Fruit fly (Drosophila melanogaster) whole organism, embryonic: ENCODE measurements around the gene CG1638.

Experiments used
- Antp ChIP-seq: fragments of 200-800 bp; sonication (Bioruptor generic); optimal IDR thresholded peaks from 3 replicates; lab custom pipeline; 2016; ENCODE audit warnings: missing biosample characterization, missing genetic modification characterization
- CG11723 ChIP-seq: fragments of 200-800 bp; sonication (Bioruptor generic); optimal IDR thresholded peaks from 2 replicates; lab custom pipeline; 2017; ENCODE audit warnings: missing biosample characterization, mild to moderate bottlenecking, missing genetic modification characterization
- CG12071 ChIP-seq: fragments of 200-800 bp; sonication (Bioruptor generic); optimal IDR thresholded peaks from 3 replicates; lab custom pipeline; 2018; ENCODE audit warnings: missing biosample characterization, mild to moderate bottlenecking, missing genetic modification characterization
- CG12942 ChIP-seq: fragments of 200-800 bp; sonication (Bioruptor generic); optimal IDR thresholded peaks from 3 replicates; lab custom pipeline; 2016; ENCODE audit warnings: missing biosample characterization, missing genetic modification characterization
- CG13775 ChIP-seq: fragments of 200-800 bp; sonication (Bioruptor generic); optimal IDR thresholded peaks from 3 replicates; lab custom pipeline; 2017; ENCODE audit warnings: missing biosample characterization, mild to moderate bottlenecking, missing genetic modification characterization
- CG15011 ChIP-seq: fragments of 200-800 bp; sonication (Bioruptor generic); optimal IDR thresholded peaks from 3 replicates; lab custom pipeline; 2018; ENCODE audit warnings: missing biosample characterization, mild to moderate bottlenecking, missing genetic modification characterization
- CG15696 ChIP-seq: fragments of 200-800 bp; sonication (Bioruptor generic); optimal IDR thresholded peaks from 2 replicates; lab custom pipeline; 2019; ENCODE audit warnings: missing biosample characterization, mild to moderate bottlenecking, missing genetic modification characterization, moderate library complexity
- CG18764 ChIP-seq: fragments of 200-800 bp; sonication (Bioruptor generic); optimal IDR thresholded peaks from 3 replicates; lab custom pipeline; 2016; ENCODE audit warnings: missing biosample characterization, missing genetic modification characterization
- CG2199 ChIP-seq: fragments of 200-800 bp; sonication (Bioruptor generic); IDR thresholded peaks from 3 replicates; pipeline ENCODE4 v1.3.6; 2022; ENCODE audit warnings: missing biosample characterization, missing genetic modification characterization
- CG2678 ChIP-seq: fragments of 200-800 bp; sonication (Bioruptor generic); optimal IDR thresholded peaks from 3 replicates; lab custom pipeline; 2019; ENCODE audit warnings: missing biosample characterization, mild to moderate bottlenecking, missing genetic modification characterization, moderate library complexity
- CG30020 ChIP-seq: fragments of 200-800 bp; optimal IDR thresholded peaks from 2 replicates; lab custom pipeline; 2019; ENCODE audit warnings: missing biosample characterization, mild to moderate bottlenecking, missing genetic modification characterization, moderate library complexity
- CG33557 ChIP-seq: fragments of 200-800 bp; sonication (Bioruptor generic); optimal IDR thresholded peaks from 2 replicates; lab custom pipeline; 2019; ENCODE audit warnings: missing biosample characterization, mild to moderate bottlenecking, missing genetic modification characterization, moderate library complexity
- CG3847 ChIP-seq: fragments of 200-800 bp; sonication (Bioruptor generic); IDR thresholded peaks from 2 replicates; pipeline ENCODE4 v1.3.6; 2022; ENCODE audit warnings: missing biosample characterization, missing genetic modification characterization
- CG7271 ChIP-seq: fragments of 200-800 bp; sonication (Bioruptor generic); optimal IDR thresholded peaks from 2 replicates; lab custom pipeline; 2018; ENCODE audit warnings: missing biosample characterization, mild to moderate bottlenecking, missing genetic modification characterization, moderate library complexity
- CG7928 ChIP-seq: fragments of 200-800 bp; sonication (Bioruptor generic); optimal IDR thresholded peaks from 2 replicates; lab custom pipeline; 2017; ENCODE audit warnings: missing biosample characterization, mild to moderate bottlenecking, missing genetic modification characterization
- CG7963 ChIP-seq: fragments of 200-800 bp; sonication (Bioruptor generic); IDR thresholded peaks from 3 replicates; pipeline ENCODE4 v1.3.6; 2022; ENCODE audit warnings: missing biosample characterization, missing genetic modification characterization; ENCODE audit not compliant: partially characterized antibody
- CG7987 ChIP-seq: fragments of 200-800 bp; sonication (Bioruptor generic); optimal IDR thresholded peaks from 2 replicates; lab custom pipeline; 2018; ENCODE audit warnings: missing biosample characterization, mild to moderate bottlenecking, missing genetic modification characterization, moderate library complexity
- CG8281 ChIP-seq: fragments of 200-800 bp; sonication (Bioruptor generic); optimal IDR thresholded peaks from 2 replicates; lab custom pipeline; 2018; ENCODE audit warnings: missing biosample characterization, mild to moderate bottlenecking, missing genetic modification characterization, moderate library complexity
- CG9215 ChIP-seq: fragments of 200-800 bp; sonication (Bioruptor generic); IDR thresholded peaks from 2 replicates; pipeline ENCODE4 v1.3.6; 2022; ENCODE audit warnings: missing biosample characterization, missing genetic modification characterization
- CG9932 ChIP-seq: fragments of 200-800 bp; sonication (Bioruptor generic); IDR thresholded peaks from 2 replicates; pipeline ENCODE4 v1.3.6; 2022; ENCODE audit warnings: missing biosample characterization, missing genetic modification characterization
- Dip2 ChIP-seq: fragments of 200-800 bp; sonication (Bioruptor generic); IDR thresholded peaks from 2 replicates; pipeline ENCODE4 v1.3.6; 2022; ENCODE audit warnings: missing biosample characterization, missing genetic modification characterization
- Ets97D ChIP-seq: fragments of 200-800 bp; sonication (Bioruptor generic); optimal IDR thresholded peaks from 3 replicates; lab custom pipeline; 2016; ENCODE audit warnings: missing biosample characterization, missing genetic modification characterization
- Fer1 ChIP-seq: fragments of 200-800 bp; sonication (Bioruptor generic); optimal IDR thresholded peaks from 2 replicates; lab custom pipeline; 2017; ENCODE audit warnings: missing biosample characterization, mild to moderate bottlenecking, missing genetic modification characterization
- Med ChIP-seq: fragments of 200-800 bp; sonication (Bioruptor generic); peaks from one replicate; lab custom pipeline; 2016; ENCODE audit warnings: missing biosample characterization, missing genetic modification characterization, mild to moderate bottlenecking, inconsistent platforms, moderate library complexity
- Meics ChIP-seq: fragments of 200-800 bp; sonication (Bioruptor generic); optimal IDR thresholded peaks from 2 replicates; lab custom pipeline; 2017; ENCODE audit warnings: missing biosample characterization, mild to moderate bottlenecking, missing genetic modification characterization
- Optix ChIP-seq: fragments of 200-800 bp; sonication (Bioruptor generic); IDR thresholded peaks from 3 replicates; pipeline ENCODE4 v1.3.6; 2022; ENCODE audit warnings: missing biosample characterization, missing genetic modification characterization
- PHDP ChIP-seq: fragments of 200-800 bp; sonication (Bioruptor generic); optimal IDR thresholded peaks from 3 replicates; lab custom pipeline; 2018; ENCODE audit warnings: missing biosample characterization, mild to moderate bottlenecking, missing genetic modification characterization, moderate library complexity
- Ravus ChIP-seq: fragments of 200-800 bp; sonication (Bioruptor generic); IDR thresholded peaks from 2 replicates; pipeline ENCODE4 v1.3.6; 2022; ENCODE audit warnings: missing biosample characterization, missing genetic modification characterization
- Rfx ChIP-seq: fragments of 200-800 bp; sonication (Bioruptor generic); IDR thresholded peaks from 2 replicates; pipeline ENCODE4 v1.3.6; 2022; ENCODE audit warnings: missing biosample characterization, missing genetic modification characterization
- TFAM ChIP-seq: fragments of 200-800 bp; sonication (Bioruptor generic); optimal IDR thresholded peaks from 2 replicates; lab custom pipeline; 2017; ENCODE audit warnings: missing biosample characterization, missing genetic modification characterization, inconsistent platforms
- Xbp1 ChIP-seq: fragments of 200-800 bp; sonication (Bioruptor generic); optimal IDR thresholded peaks from 3 replicates; lab custom pipeline; 2016; ENCODE audit warnings: missing biosample characterization, mild to moderate bottlenecking, missing genetic modification characterization
- ac ChIP-seq: fragments of 200-800 bp; sonication (Bioruptor generic); optimal IDR thresholded peaks from 3 replicates; lab custom pipeline; 2017; ENCODE audit warnings: missing biosample characterization, mild to moderate bottlenecking, missing genetic modification characterization
- ash1 ChIP-seq: fragments of 200-800 bp; sonication (Bioruptor generic); optimal IDR thresholded peaks from 2 replicates; lab custom pipeline; 2018; ENCODE audit warnings: missing biosample characterization, mild to moderate bottlenecking, missing genetic modification characterization
- br ChIP-seq: fragments of >200 bp; optimal IDR thresholded peaks from 2 replicates; lab custom pipeline; 2017
- caup ChIP-seq: fragments of 200-800 bp; sonication (Bioruptor generic); optimal IDR thresholded peaks from 3 replicates; lab custom pipeline; 2017; ENCODE audit warnings: missing biosample characterization, mild to moderate bottlenecking, missing genetic modification characterization, moderate library complexity; ENCODE audit not compliant: severe bottlenecking
- chn ChIP-seq: fragments of 200-800 bp; sonication (Bioruptor generic); optimal IDR thresholded peaks from 2 replicates; lab custom pipeline; 2016; ENCODE audit warnings: missing biosample characterization, missing genetic modification characterization
- disco-r ChIP-seq: fragments of 200-800 bp; sonication (Bioruptor generic); optimal IDR thresholded peaks from 2 replicates; lab custom pipeline; 2016; ENCODE audit warnings: missing biosample characterization, missing genetic modification characterization
- ewg ChIP-seq: fragments of 200-800 bp; sonication (Bioruptor generic); optimal IDR thresholded peaks from 3 replicates; lab custom pipeline; 2017; ENCODE audit warnings: mild to moderate bottlenecking, missing biosample characterization, missing genetic modification reagents, missing genetic modification characterization
- fd96Cb ChIP-seq: fragments of 200-800 bp; sonication (Bioruptor generic); optimal IDR thresholded peaks from 2 replicates; lab custom pipeline; 2018; ENCODE audit warnings: missing biosample characterization, mild to moderate bottlenecking, missing genetic modification characterization, moderate library complexity
- her ChIP-seq: fragments of 200-800 bp; sonication (Bioruptor generic); optimal IDR thresholded peaks from 2 replicates; lab custom pipeline; 2016; ENCODE audit warnings: missing biosample characterization, missing genetic modification characterization
- lola ChIP-seq, 3 experiments: fragments of >200 bp in 2 of 3; fragments of 200-800 bp in 1 of 3; sonication (Bioruptor generic) in 1 of 3; optimal IDR thresholded peaks; 2 replicates each; lab custom pipeline; 2017 to 2019; ENCODE audit warnings: missing biosample characterization in 3 of 3, missing genetic modification characterization in 3 of 3, mild to moderate bottlenecking in 1 of 3, moderate library complexity in 1 of 3
- nerfin-2 ChIP-seq: fragments of 200-800 bp; sonication (Bioruptor generic); IDR thresholded peaks from 2 replicates; pipeline ENCODE4 v1.3.6; 2022; ENCODE audit warnings: missing biosample characterization, missing genetic modification characterization; ENCODE audit not compliant: partially characterized antibody
- so ChIP-seq: fragments of 200-800 bp; sonication (Bioruptor generic); IDR thresholded peaks from 3 replicates; pipeline ENCODE4 v1.3.6; 2022; ENCODE audit warnings: missing biosample characterization, missing genetic modification characterization
- unpg ChIP-seq: fragments of 200-800 bp; sonication (Bioruptor generic); optimal IDR thresholded peaks from 3 replicates; lab custom pipeline; 2018; ENCODE audit warnings: missing biosample characterization, mild to moderate bottlenecking, missing genetic modification characterization, moderate library complexity

CG1638 gene

DNA sequence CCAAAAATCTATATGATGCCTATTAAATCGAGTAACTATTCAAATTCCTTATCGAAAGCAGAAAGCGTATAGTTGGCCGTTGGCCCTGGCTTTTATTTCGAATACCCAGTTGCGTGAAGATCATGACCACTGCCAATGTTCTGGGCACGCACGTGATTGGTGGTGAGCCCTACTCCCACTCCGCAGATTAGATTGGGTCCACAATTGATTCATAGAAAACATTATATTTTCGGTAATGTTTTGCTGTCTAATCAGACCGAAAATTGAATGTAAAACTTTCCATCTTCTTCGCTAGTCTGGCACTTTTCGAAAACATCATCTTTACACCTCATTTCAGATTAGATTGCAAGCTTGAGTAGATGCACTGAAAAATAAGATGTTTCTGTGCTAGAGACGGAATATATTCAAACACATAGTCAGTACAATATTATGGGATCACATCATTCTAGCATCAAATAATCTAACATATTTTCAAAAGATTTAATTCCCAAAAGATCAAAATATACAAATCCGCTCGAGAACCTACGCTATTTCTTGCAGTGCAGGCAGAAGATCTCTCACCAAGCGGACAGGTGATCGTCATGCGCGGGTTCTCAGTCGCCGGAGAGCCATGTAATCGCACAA lies 2.0 kb downstream of the CG1638 start, which contains the start of gene CG1774 (continued):
- TF ChIP-seq Fer1 (GFP tag; lab: Kevin White, UChicago) (peak; percentile 88), Meics (GFP tag; lab: Kevin White, UChicago) (peak; percentile 88), CG15011 (peak; percentile 70), CG2199 (GFP tag; lab: Robert Waterston, UW) (no peak; the same call in 2 of the 3 replicates), chn (GFP tag; lab: Kevin White, UChicago) (peak; percentile 49), TFAM (GFP tag; lab: Kevin White, UChicago) (no peak), so (GFP tag; lab: Robert Waterston, UW) (peak; percentile 47; the same call in 1 of the 3 replicates), CG33557 (GFP tag; lab: Kevin White, UChicago) (no peak), ash1 (GFP tag; lab: Kevin White, UChicago) (no peak), disco-r (GFP tag; lab: Kevin White, UChicago) (peak; percentile 32), CG18764 (peak; percentile 48), fd96Cb (tag; lab: Kevin White, UChicago) (peak; percentile 56), CG7928 (peak; percentile 35), CG7271 (no peak), CG7963 (no peak), Ravus (GFP tag; lab: Robert Waterston, UW) (peak; percentile 22), caup (GFP tag; lab: Kevin White, UChicago) (peak; percentile 90), CG7987 (GFP tag; lab: Kevin White, UChicago) (peak; percentile 73), Xbp1 (GFP tag; lab: Kevin White, UChicago) (peak; percentile 79), Rfx (GFP tag; lab: Robert Waterston, UW) (peak; percentile 89), CG8281 (tag; lab: Kevin White, UChicago) (peak; percentile 43), CG9932 (GFP tag; lab: Robert Waterston, UW) (peak; percentile 83), ac (GFP tag; lab: Kevin White, UChicago) (no peak), CG3847 (GFP tag; lab: Robert Waterston, UW) (peak; percentile 69), CG15696 (tag; lab: Kevin White, UChicago) (peak; percentile 38), CG12942 (GFP tag; lab: Kevin White, UChicago) (peak; percentile 54), unpg (GFP tag; lab: Kevin White, UChicago) (peak; percentile 78), Dip2 (no peak), br (no peak), ewg (GFP tag; lab: Kevin White, UChicago) (peak; percentile 39), CG11723 (GFP tag; lab: Kevin White, UChicago) (peak; percentile 33), CG30020 (tag; lab: Kevin White, UChicago) (no peak), Optix (GFP tag; lab: Robert Waterston, UW) (0 out of 3 replicates have a peak, but pooled peaks have one; percentile 52), CG2678 (tag; lab: Kevin White, UChicago) (peak; percentile 91), Ets97D (GFP tag; lab: Kevin White, UChicago) (peak; percentile 26), PHDP (tag; lab: Kevin White, UChicago) (peak; percentile 86), Med (GFP tag; lab: Kevin White, UChicago) (peak; percentile 98), lola (GFP tag; optimal IDR thresholded peaks at IDR 0.05; lab: Kevin White, UChicago) (peak in 1 of 3 experiments; percentile 26), nerfin-2 (GFP tag; lab: Robert Waterston, UW) (no peak), Antp (peak; percentile 80), CG12071 (GFP tag; lab: Kevin White, UChicago) (peak; percentile 72), her (GFP tag; lab: Kevin White, UChicago) (peak; percentile 83), CG13775 (GFP tag; lab: Kevin White, UChicago) (peak; percentile 75), CG9215 (GFP tag; lab: Robert Waterston, UW) (peak; percentile 75)
